Worm (Caenorhabditis elegans) whole organism, mixed stage, embryonic: ENCODE results near the gene F26G1.5.

Experiments
- lsy-2 ChIP-seq: fragments of 150-350 bp; optimal IDR thresholded peaks from 2 replicates; lab custom pipeline; 2014; ENCODE audit warnings: missing biosample characterization, missing genetic modification characterization
- mep-1 ChIP-seq: fragments of 150-350 bp; optimal IDR thresholded peaks from 2 replicates; lab custom pipeline; 2017; ENCODE audit warnings: missing biosample characterization, missing genetic modification reagents, missing genetic modification characterization, inconsistent platforms
- nhr-237 ChIP-seq: fragments of 150-350 bp; optimal IDR thresholded peaks from 2 replicates; lab custom pipeline; 2014; ENCODE audit warnings: missing biosample characterization, missing genetic modification characterization
- nhr-76 ChIP-seq: sonication (generic microtip); optimal IDR thresholded peaks from 2 replicates; lab custom pipeline; 2017; ENCODE audit warnings: missing biosample characterization, missing genetic modification characterization
- snpc-4 ChIP-seq: fragments of 150-350 bp; optimal IDR thresholded peaks from 2 replicates; lab custom pipeline; 2014; ENCODE audit warnings: missing biosample characterization, missing genetic modification characterization

DNA sequence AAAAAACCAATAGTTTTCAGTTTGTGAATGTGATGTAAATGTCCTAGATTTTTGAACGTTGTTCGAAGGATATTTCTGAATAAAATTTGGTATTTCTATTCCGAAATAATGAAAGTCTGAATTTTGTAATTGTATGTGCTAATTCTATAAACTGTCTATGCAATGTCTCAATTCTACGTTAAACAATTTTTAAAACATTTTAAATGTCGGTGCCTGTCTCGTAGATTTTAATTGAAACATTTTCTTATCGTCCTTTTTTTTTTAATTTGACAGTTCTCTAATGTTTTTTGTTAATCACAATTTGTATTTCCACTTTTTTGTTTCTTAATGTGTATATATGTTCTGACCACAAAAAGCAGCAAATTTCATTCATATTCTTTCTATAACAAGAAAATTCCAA lies 41.4 kb downstream of the F26G1.5 start, which contains the start of gene F41C3.7:
- TF ChIP-seq mep-1 (tag; lab: Kevin White, UChicago) (no peak), snpc-4 (tag; lab: Kevin White, UChicago) (no peak), lsy-2 (tag; lab: Kevin White, UChicago) (no peak), nhr-76 (tag; lab: Kevin White, UChicago) (no peak), nhr-237 (tag; lab: Kevin White, UChicago) (no peak)
